Fruit fly (Drosophila melanogaster) whole organism, wandering third instar larva: Measurements from ENCODE around the gene Hmgcr.

Experiments used
- Abd-B ChIP-seq: fragments of >200 bp; optimal IDR thresholded peaks from 2 replicates; lab custom pipeline; 2017; ENCODE audit warnings: missing biosample characterization, missing genetic modification characterization
- CG32264 ChIP-seq: fragments of 200-800 bp; sonication (Bioruptor generic); optimal IDR thresholded peaks from 2 replicates; lab custom pipeline; 2016; ENCODE audit warnings: missing biosample characterization, missing genetic modification characterization
- CG9705 ChIP-seq: fragments of 200-800 bp; sonication (Bioruptor generic); optimal IDR thresholded peaks from 2 replicates; lab custom pipeline; 2018; ENCODE audit warnings: missing biosample characterization, mild to moderate bottlenecking, missing genetic modification characterization
- CrebA ChIP-seq: fragments of 200-800 bp; sonication (Bioruptor generic); optimal IDR thresholded peaks from 2 replicates; lab custom pipeline; 2016; ENCODE audit warnings: missing biosample characterization, mild to moderate bottlenecking, missing genetic modification characterization, borderline replicate concordance
- Dfd ChIP-seq: fragments of >200 bp; optimal IDR thresholded peaks from 2 replicates; lab custom pipeline; 2017; ENCODE audit warnings: missing biosample characterization, missing genetic modification characterization
- Dif ChIP-seq: fragments of 200-275, 200-300 bp; sonication (Bioruptor generic); optimal IDR thresholded peaks from 2 replicates; lab custom pipeline; 2018; ENCODE audit warnings: missing biosample characterization, missing genetic modification characterization; ENCODE audit not compliant: partially characterized antibody
- GATAd ChIP-seq: sonication (Bioruptor generic); optimal IDR thresholded peaks from 2 replicates; lab custom pipeline; 2016; ENCODE audit warnings: missing biosample characterization, missing genetic modification characterization
- HLH106 ChIP-seq: fragments of 200-800 bp; optimal IDR thresholded peaks from 3 replicates; lab custom pipeline; 2019; ENCODE audit warnings: missing biosample characterization, mild to moderate bottlenecking, missing genetic modification characterization, moderate library complexity
- Hnf4 ChIP-seq: fragments of 200-800 bp; sonication (Bioruptor generic); optimal IDR thresholded peaks from 2 replicates; lab custom pipeline; 2016; ENCODE audit warnings: missing biosample characterization, mild to moderate bottlenecking, missing genetic modification characterization
- Hr83 ChIP-seq: fragments of 200-300 bp; sonication (Bioruptor generic); optimal IDR thresholded peaks from 2 replicates; lab custom pipeline; 2016; ENCODE audit warnings: missing biosample characterization, mild to moderate bottlenecking, missing genetic modification characterization, moderate library complexity; ENCODE audit not compliant: poor library complexity, severe bottlenecking
- Jra ChIP-seq: sonication (Bioruptor generic); optimal IDR thresholded peaks from 2 replicates; lab custom pipeline; 2016; ENCODE audit warnings: missing biosample characterization, missing genetic modification characterization
- Mio ChIP-seq: sonication (Bioruptor generic); optimal IDR thresholded peaks from 2 replicates; lab custom pipeline; 2016; ENCODE audit warnings: missing biosample characterization, missing genetic modification characterization
- Myc ChIP-seq: fragments of >200 bp; optimal IDR thresholded peaks from 2 replicates; lab custom pipeline; 2017
- OdsH ChIP-seq: fragments of 200-800 bp; sonication (Bioruptor generic); optimal IDR thresholded peaks from 2 replicates; lab custom pipeline; 2016; ENCODE audit warnings: missing biosample characterization, mild to moderate bottlenecking, missing genetic modification characterization
- Rel ChIP-seq, 2 experiments: fragments of 200-800 bp; sonication (Bioruptor generic) in 1 of 2; optimal IDR thresholded peaks; 2 replicates in 1 of 2; 3 replicates in 1 of 2; lab custom pipeline; 2016 to 2019; ENCODE audit warnings: mild to moderate bottlenecking in 2 of 2, missing biosample characterization in 2 of 2, missing genetic modification characterization in 2 of 2, moderate library complexity in 1 of 2
- Sp1 ChIP-seq: fragments of 200-800 bp; sonication (Bioruptor generic); optimal IDR thresholded peaks from 3 replicates; lab custom pipeline; 2019; ENCODE audit warnings: missing biosample characterization, mild to moderate bottlenecking, missing genetic modification characterization, moderate library complexity
- Vsx2 ChIP-seq: fragments of 200-300, 225-300 bp; sonication (Bioruptor generic); optimal IDR thresholded peaks from 2 replicates; lab custom pipeline; 2018; ENCODE audit warnings: missing biosample characterization, missing genetic modification characterization; ENCODE audit not compliant: partially characterized antibody
- br ChIP-seq: fragments of 200-800 bp; sonication (Bioruptor generic); optimal IDR thresholded peaks from 2 replicates; lab custom pipeline; 2016; ENCODE audit warnings: missing biosample characterization, missing genetic modification characterization
- brk ChIP-seq: fragments of 200-800 bp; sonication (Bioruptor generic); optimal IDR thresholded peaks from 2 replicates; lab custom pipeline; 2016; ENCODE audit warnings: missing biosample characterization, mild to moderate bottlenecking, missing genetic modification characterization
- dmrt93B ChIP-seq: fragments of 200-800 bp; sonication (Bioruptor generic); optimal IDR thresholded peaks from 2 replicates; lab custom pipeline; 2018; ENCODE audit warnings: missing biosample characterization, mild to moderate bottlenecking, missing genetic modification characterization
- dsf ChIP-seq: sonication (Bioruptor generic); optimal IDR thresholded peaks from 2 replicates; lab custom pipeline; 2016; ENCODE audit warnings: missing biosample characterization, missing genetic modification characterization, borderline replicate concordance
- ey ChIP-seq: fragments of 200-800 bp; sonication (Bioruptor generic); optimal IDR thresholded peaks from 2 replicates; lab custom pipeline; 2016; ENCODE audit warnings: missing biosample characterization, missing genetic modification characterization
- foxo ChIP-seq, 2 experiments: fragments of 200-800 bp; sonication (Bioruptor generic); optimal IDR thresholded peaks; 2 replicates in 1 of 2; 3 replicates in 1 of 2; lab custom pipeline; 2016 to 2017; ENCODE audit warnings: missing biosample characterization in 2 of 2, missing genetic modification characterization in 2 of 2
- fru ChIP-seq: fragments of 200-800 bp; sonication (Bioruptor generic); optimal IDR thresholded peaks from 3 replicates; lab custom pipeline; 2016; ENCODE audit warnings: missing biosample characterization, mild to moderate bottlenecking, missing genetic modification characterization
- h ChIP-seq: fragments of 200-800 bp; sonication (Bioruptor generic); optimal IDR thresholded peaks from 3 replicates; lab custom pipeline; 2016; ENCODE audit warnings: missing biosample characterization, mild to moderate bottlenecking, missing genetic modification characterization
- jim ChIP-seq: fragments of 175-275, 200-325 bp; sonication (Bioruptor generic); optimal IDR thresholded peaks from 2 replicates; lab custom pipeline; 2016; ENCODE audit warnings: missing biosample characterization, mild to moderate bottlenecking, missing genetic modification characterization
- pan ChIP-seq: fragments of >200 bp; optimal IDR thresholded peaks from 2 replicates; lab custom pipeline; 2017
- psq ChIP-seq: fragments of 200-800 bp; sonication (Bioruptor generic); optimal IDR thresholded peaks from 3 replicates; lab custom pipeline; 2017; ENCODE audit warnings: missing biosample characterization, mild to moderate bottlenecking, missing genetic modification characterization, moderate library complexity
- rgr ChIP-seq: fragments of 200-800 bp; sonication (Bioruptor generic); optimal IDR thresholded peaks from 3 replicates; lab custom pipeline; 2016; ENCODE audit warnings: missing biosample characterization, mild to moderate bottlenecking, missing genetic modification characterization
- sage ChIP-seq: fragments of 200-800 bp; sonication (Bioruptor generic); optimal IDR thresholded peaks from 2 replicates; lab custom pipeline; 2016; ENCODE audit warnings: missing biosample characterization, mild to moderate bottlenecking, missing genetic modification characterization
- sv ChIP-seq: fragments of 200-800 bp; sonication (Bioruptor generic); optimal IDR thresholded peaks from 3 replicates; lab custom pipeline; 2016; ENCODE audit warnings: missing biosample characterization, missing genetic modification characterization
- tai ChIP-seq: sonication (Bioruptor generic); optimal IDR thresholded peaks from 2 replicates; lab custom pipeline; 2016; ENCODE audit warnings: missing biosample characterization, missing genetic modification characterization
- usp ChIP-seq: fragments of >200 bp; optimal IDR thresholded peaks from 2 replicates; lab custom pipeline; 2017; ENCODE audit warnings: missing biosample characterization, missing genetic modification characterization
- woc ChIP-seq: sonication (Bioruptor generic); optimal IDR thresholded peaks from 2 replicates; lab custom pipeline; 2016; ENCODE audit warnings: missing biosample characterization, mild to moderate bottlenecking, missing genetic modification characterization

Gene Hmgcr

DNA sequence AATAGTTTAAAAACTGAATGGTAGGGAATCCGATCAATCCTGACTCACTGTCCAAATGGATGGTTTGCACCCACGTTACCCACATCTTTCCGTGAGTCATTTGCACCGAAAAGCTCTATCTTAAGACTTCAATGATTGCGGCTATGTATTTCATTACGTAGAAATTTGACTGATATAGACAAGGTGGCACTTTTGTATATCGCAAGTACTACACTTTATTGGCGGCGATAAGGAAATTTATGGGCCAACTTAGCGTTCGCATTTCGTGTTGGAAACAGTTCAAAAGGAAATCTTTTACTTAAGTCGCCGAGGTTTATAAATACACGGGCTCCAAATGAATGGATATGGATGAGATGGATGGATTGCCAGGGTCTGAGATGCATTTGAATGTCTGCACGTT is 18.3 kb upstream of the Hmgcr start:
- TF ChIP-seq CrebA (GFP tag; lab: Kevin White, UChicago) (peak; percentile 84), br (GFP tag; lab: Kevin White, UChicago) (no peak)

DNA sequence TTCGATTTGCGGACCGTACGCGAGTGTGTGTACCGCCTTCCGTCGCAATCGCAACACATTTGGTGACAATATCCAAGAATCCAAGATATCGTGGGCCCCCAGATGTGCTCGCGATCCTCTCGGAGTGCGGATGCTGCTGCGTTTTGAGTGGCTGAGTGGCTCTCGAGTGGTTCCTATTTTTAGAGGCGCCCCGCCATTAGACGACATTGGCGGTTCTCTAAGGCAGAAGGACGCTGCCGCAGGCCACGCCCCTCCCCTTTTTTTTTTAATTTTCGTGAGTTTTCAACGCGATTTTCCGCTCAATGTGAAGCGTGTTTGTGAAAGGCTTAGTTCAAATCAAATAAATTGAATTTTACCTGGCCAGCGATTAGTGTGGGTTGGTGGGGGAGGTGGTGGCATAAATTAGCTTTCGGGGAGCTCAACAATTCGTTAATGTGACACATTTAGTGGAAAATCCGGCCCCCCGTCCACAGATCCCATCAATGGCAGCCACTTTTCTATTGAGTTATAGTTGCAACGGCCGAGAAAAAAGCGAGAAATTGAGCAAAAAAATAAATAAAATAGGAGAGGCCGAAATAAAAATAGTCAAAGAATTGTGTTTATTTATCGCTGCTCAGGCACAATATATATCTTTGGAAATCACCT is 14.7 kb upstream of the Hmgcr start, which contains the start of gene nau:
Gene nau (minus strand): TSS at position 61 of the 645 bp plus-strand sequence.
- TF ChIP-seq jim (GFP tag; lab: Kevin White, UChicago) (no peak), br (GFP tag; lab: Kevin White, UChicago) (no peak), dsf (no peak), Dif (GFP tag; lab: Kevin White, UChicago) (no peak), psq (GFP tag; lab: Kevin White, UChicago) (no peak), CrebA (GFP tag; lab: Kevin White, UChicago) (no peak), usp (GFP tag; lab: Kevin White, UChicago) (no peak), Dfd (GFP tag; lab: Kevin White, UChicago) (no peak), foxo (GFP tag; optimal IDR thresholded peaks at IDR 0.05; lab: Kevin White, UChicago) (no peak), sv (GFP tag; lab: Kevin White, UChicago) (no peak), fru (no peak), woc (GFP tag; lab: Kevin White, UChicago) (no peak), Myc (lab: Kevin White, UChicago) (no peak), Mio (GFP tag; lab: Kevin White, UChicago) (no peak), dmrt93B (GFP tag; lab: Kevin White, UChicago) (no peak), sage (GFP tag; lab: Kevin White, UChicago) (no peak), pan (lab: Kevin White, UChicago) (no peak), Rel (GFP tag; optimal IDR thresholded peaks at IDR 0.05; lab: Kevin White, UChicago) (no peak), Rel (tag; optimal IDR thresholded peaks at IDR 0.05; lab: Kevin White, UChicago) (no peak), CG32264 (GFP tag; lab: Kevin White, UChicago) (no peak), Sp1 (GFP tag; lab: Kevin White, UChicago) (no peak)

DNA sequence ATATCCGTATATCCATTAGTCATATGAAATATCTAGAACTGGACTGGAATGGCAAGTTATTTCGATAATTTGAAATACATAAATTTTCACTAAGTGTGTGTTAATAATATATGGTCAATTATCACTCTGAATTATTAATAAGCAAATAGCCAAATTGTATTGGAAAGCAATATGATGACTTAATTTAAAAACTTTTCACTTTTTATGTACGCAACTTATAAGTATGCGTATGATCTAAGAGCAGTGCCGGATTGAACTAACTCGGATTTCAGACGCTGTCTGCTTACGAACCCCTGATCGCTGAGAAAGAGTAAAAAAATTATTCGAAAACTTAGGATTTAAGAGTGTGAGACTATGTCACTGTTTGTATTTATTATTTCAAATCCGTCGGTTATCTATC is 11.6 kb upstream of the Hmgcr start, which contains the start of gene CG10232:
Gene CG10232 (minus strand): TSS at position 101 of the 400 bp plus-strand sequence.
- TF ChIP-seq pan (lab: Kevin White, UChicago) (no peak), dmrt93B (GFP tag; lab: Kevin White, UChicago) (no peak), foxo (GFP tag; optimal IDR thresholded peaks at IDR 0.05; lab: Kevin White, UChicago) (no peak), brk (no peak), Hnf4 (no peak), GATAd (no peak), tai (GFP tag; lab: Kevin White, UChicago) (no peak), Dfd (GFP tag; lab: Kevin White, UChicago) (no peak), OdsH (GFP tag; lab: Kevin White, UChicago) (no peak), Mio (GFP tag; lab: Kevin White, UChicago) (no peak), Rel (GFP tag; optimal IDR thresholded peaks at IDR 0.05; lab: Kevin White, UChicago) (no peak), Rel (tag; optimal IDR thresholded peaks at IDR 0.05; lab: Kevin White, UChicago) (no peak), HLH106 (no peak), Sp1 (GFP tag; lab: Kevin White, UChicago) (no peak), dsf (no peak), ey (no peak), Hr83 (no peak), jim (GFP tag; lab: Kevin White, UChicago) (no peak), sage (GFP tag; lab: Kevin White, UChicago) (no peak), br (GFP tag; lab: Kevin White, UChicago) (no peak), Abd-B (GFP tag; lab: Kevin White, UChicago) (no peak)
- TF ChIP-seq, all 38 proteins: peak for 0

DNA sequence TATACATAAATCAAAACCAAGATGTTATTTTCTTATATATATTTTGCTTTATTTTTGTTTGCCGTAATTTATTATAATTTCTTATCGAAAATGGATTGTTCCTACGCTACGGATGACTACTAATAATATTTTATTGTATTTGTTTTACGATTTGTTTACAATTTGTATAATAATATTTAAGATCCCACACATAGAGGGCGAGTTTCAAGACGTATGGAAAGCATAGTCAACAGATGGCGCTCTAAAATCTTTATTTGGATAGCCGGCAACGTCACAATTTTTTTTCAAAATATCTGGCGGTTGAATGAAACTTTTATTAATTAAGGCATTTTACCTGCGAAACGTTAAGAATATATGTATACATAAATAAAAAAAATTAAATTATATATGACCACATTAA is 11.2 kb upstream of the Hmgcr start:
- TF ChIP-seq Hnf4 (peak; percentile 23), rgr (GFP tag; lab: Kevin White, UChicago) (peak; percentile 17), h (GFP tag; lab: Kevin White, UChicago) (peak; percentile 41), Dif (GFP tag; lab: Kevin White, UChicago) (no peak), HLH106 (peak; percentile 39), ey (no peak), CG32264 (GFP tag; lab: Kevin White, UChicago) (no peak), foxo (GFP tag; optimal IDR thresholded peaks at IDR 0.05; lab: Kevin White, UChicago) (peak in 1 of 2 experiments; percentile 49), CrebA (GFP tag; lab: Kevin White, UChicago) (peak; percentile 6), dmrt93B (GFP tag; lab: Kevin White, UChicago) (peak; percentile 25), fru (peak; percentile 30), Jra (GFP tag; lab: Kevin White, UChicago) (no peak), brk (peak; percentile 44), CG9705 (GFP tag; lab: Kevin White, UChicago) (peak; percentile 8), Vsx2 (GFP tag; lab: Kevin White, UChicago) (peak; percentile 1)
